Worm (Caenorhabditis elegans) whole organism, late embryonic: ENCODE data around the gene bec-1.

ENCODE experiments used
- K09A11.1 ChIP-seq: sonication (generic microtip); optimal IDR thresholded peaks from 2 replicates; lab custom pipeline; 2017; ENCODE audit warnings: antibody characterized with exemption, mild to moderate bottlenecking, missing genetic modification characterization, missing compliant biosample characterization; ENCODE audit not compliant: insufficient read depth
- T23F11.4 ChIP-seq: fragments of 200-800 bp; sonication (Bioruptor generic); optimal IDR thresholded peaks from 2 replicates; lab custom pipeline; 2018; ENCODE audit warnings: mild to moderate bottlenecking, missing genetic modification characterization, missing compliant biosample characterization
- ceh-14 ChIP-seq: sonication (generic microtip); optimal IDR thresholded peaks from 2 replicates; lab custom pipeline; 2016; ENCODE audit warnings: missing genotype, missing genetic modification characterization, missing compliant biosample characterization
- ceh-18 ChIP-seq: sonication (generic microtip); optimal IDR thresholded peaks from 2 replicates; lab custom pipeline; 2016; ENCODE audit warnings: missing genetic modification characterization, missing compliant biosample characterization
- ceh-2 ChIP-seq: sonication (generic microtip); optimal IDR thresholded peaks from 2 replicates; lab custom pipeline; 2016; ENCODE audit warnings: missing genotype, missing genetic modification characterization, missing compliant biosample characterization
- ceh-22 ChIP-seq: sonication (generic microtip); optimal IDR thresholded peaks from 2 replicates; lab custom pipeline; 2017; ENCODE audit warnings: missing biosample characterization, missing genetic modification characterization
- ceh-24 ChIP-seq: sonication (generic microtip); optimal IDR thresholded peaks from 2 replicates; lab custom pipeline; 2016; ENCODE audit warnings: mild to moderate bottlenecking, missing genetic modification characterization, missing compliant biosample characterization
- ceh-30 ChIP-seq: fragments of 150-350 bp; optimal IDR thresholded peaks from 2 replicates; lab custom pipeline; 2014; ENCODE audit warnings: missing biosample characterization, missing genetic modification characterization
- ceh-31 ChIP-seq: sonication (generic microtip); optimal IDR thresholded peaks from 2 replicates; lab custom pipeline; 2016; ENCODE audit warnings: missing genetic modification characterization, missing compliant biosample characterization
- ceh-45 ChIP-seq: fragments of 200-800 bp; sonication (Bioruptor generic); IDR thresholded peaks from 2 replicates; pipeline ENCODE4 v1.3.6; 2022; ENCODE audit warnings: missing genetic modification reagents, missing genetic modification characterization, missing compliant biosample characterization
- ceh-48 ChIP-seq: sonication (generic microtip); optimal IDR thresholded peaks from 2 replicates; lab custom pipeline; 2016; ENCODE audit warnings: missing genetic modification characterization, inconsistent platforms, missing compliant biosample characterization
- ceh-6 ChIP-seq: fragments of 200-800 bp; sonication (Bioruptor generic); optimal IDR thresholded peaks from 2 replicates; lab custom pipeline; 2018; ENCODE audit warnings: mild to moderate bottlenecking, missing genetic modification characterization, missing compliant biosample characterization
- dve-1 ChIP-seq: sonication (generic microtip); optimal IDR thresholded peaks from 2 replicates; lab custom pipeline; 2017; ENCODE audit warnings: antibody characterized with exemption, mild to moderate bottlenecking, missing genetic modification characterization, missing compliant biosample characterization
- fax-1 ChIP-seq: sonication (generic microtip); optimal IDR thresholded peaks from 2 replicates; lab custom pipeline; 2016; ENCODE audit warnings: missing genotype, missing genetic modification characterization, missing compliant biosample characterization
- fkh-6 ChIP-seq: sonication (generic microtip); optimal IDR thresholded peaks from 2 replicates; lab custom pipeline; 2016; ENCODE audit warnings: missing genetic modification characterization, missing compliant biosample characterization
- gmeb-2 ChIP-seq: sonication (generic microtip); optimal IDR thresholded peaks from 2 replicates; lab custom pipeline; 2016; ENCODE audit warnings: missing genetic modification characterization, inconsistent platforms, missing compliant biosample characterization
- hlh-15 ChIP-seq: sonication (generic microtip); optimal IDR thresholded peaks from 2 replicates; lab custom pipeline; 2016; ENCODE audit warnings: missing genetic modification characterization, missing compliant biosample characterization
- hlh-8 ChIP-seq: sonication (generic microtip); optimal IDR thresholded peaks from 2 replicates; lab custom pipeline; 2016; ENCODE audit warnings: missing genotype, missing genetic modification characterization, missing compliant biosample characterization
- lim-6 ChIP-seq: sonication (generic microtip); optimal IDR thresholded peaks from 2 replicates; lab custom pipeline; 2016; ENCODE audit warnings: missing genetic modification characterization, missing compliant biosample characterization
- lin-11 ChIP-seq: fragments of 200-800 bp; sonication (Bioruptor generic); optimal IDR thresholded peaks from 2 replicates; lab custom pipeline; 2018; ENCODE audit warnings: mild to moderate bottlenecking, missing genetic modification characterization, missing compliant biosample characterization
- nfya-1 ChIP-seq: sonication (generic microtip); optimal IDR thresholded peaks from 2 replicates; lab custom pipeline; 2017; ENCODE audit warnings: missing genetic modification characterization, mild to moderate bottlenecking, missing compliant biosample characterization, antibody characterized with exemption, moderate library complexity
- nhr-11 ChIP-seq: fragments of 150-350 bp; optimal IDR thresholded peaks from 2 replicates; lab custom pipeline; 2014; ENCODE audit warnings: missing biosample characterization, missing genetic modification characterization
- nhr-232 ChIP-seq: sonication (generic microtip); optimal IDR thresholded peaks from 2 replicates; lab custom pipeline; 2016; ENCODE audit warnings: missing genetic modification characterization, missing compliant biosample characterization
- odd-2 ChIP-seq: sonication (generic microtip); optimal IDR thresholded peaks from 2 replicates; lab custom pipeline; 2017; ENCODE audit warnings: antibody characterized with exemption, mild to moderate bottlenecking, missing genetic modification characterization, missing compliant biosample characterization
- pag-3 ChIP-seq: sonication (generic microtip); optimal IDR thresholded peaks from 2 replicates; lab custom pipeline; 2016; ENCODE audit warnings: missing compliant biosample characterization, missing genetic modification characterization, borderline replicate concordance
- pax-1 ChIP-seq: fragments of 150-350 bp; optimal IDR thresholded peaks from 2 replicates; lab custom pipeline; 2014; ENCODE audit warnings: missing biosample characterization, missing genetic modification characterization
- pha-2 ChIP-seq: sonication (generic microtip); optimal IDR thresholded peaks from 2 replicates; lab custom pipeline; 2017; ENCODE audit warnings: mild to moderate bottlenecking, missing genetic modification characterization, missing compliant biosample characterization
- pha-4 ChIP-seq: fragments of 150-350 bp; optimal IDR thresholded peaks from 2 replicates; lab custom pipeline; 2018; ENCODE audit warnings: missing biosample characterization, missing genetic modification reagents, missing genetic modification characterization
- pros-1 ChIP-seq: fragments of 150-350 bp; optimal IDR thresholded peaks from 2 replicates; lab custom pipeline; 2014; ENCODE audit warnings: missing biosample characterization, missing genetic modification reagents, missing genetic modification characterization
- ref-2 ChIP-seq: sonication (generic microtip); optimal IDR thresholded peaks from 2 replicates; lab custom pipeline; 2016; ENCODE audit warnings: missing genetic modification characterization, missing compliant biosample characterization
- sdc-2 ChIP-seq: sonication (generic microtip); optimal IDR thresholded peaks from 2 replicates; lab custom pipeline; 2016; ENCODE audit warnings: missing genotype, missing genetic modification characterization, missing compliant biosample characterization
- syd-9 ChIP-seq: sonication (generic microtip); optimal IDR thresholded peaks from 2 replicates; lab custom pipeline; 2016; ENCODE audit warnings: mild to moderate bottlenecking, missing genetic modification characterization, moderate library complexity, missing compliant biosample characterization
- tbx-2 ChIP-seq: sonication (generic microtip); optimal IDR thresholded peaks from 2 replicates; lab custom pipeline; 2016; ENCODE audit warnings: missing genetic modification characterization, missing compliant biosample characterization
- tbx-7 ChIP-seq: sonication (generic microtip); optimal IDR thresholded peaks from 2 replicates; lab custom pipeline; 2016; ENCODE audit warnings: missing genotype, missing genetic modification characterization, missing compliant biosample characterization
- ttx-3 ChIP-seq: sonication (generic microtip); optimal IDR thresholded peaks from 2 replicates; lab custom pipeline; 2016; ENCODE audit warnings: missing genetic modification reagents, missing genetic modification characterization, missing compliant biosample characterization
- unc-55 ChIP-seq: sonication (generic microtip); optimal IDR thresholded peaks from 2 replicates; lab custom pipeline; 2017; ENCODE audit warnings: missing biosample characterization, missing genetic modification reagents, missing genetic modification characterization
- ztf-16 ChIP-seq: sonication (generic microtip); optimal IDR thresholded peaks from 2 replicates; lab custom pipeline; 2017; ENCODE audit warnings: missing genetic modification characterization, missing compliant biosample characterization

bec-1 gene

ce11 chrIV:5671325-5671724 is 7.1 kb upstream of the bec-1 start:
- no peak for TF ChIP-seq ttx-3
- no peak for TF ChIP-seq ceh-6 (GFP tag; lab: Kevin White, UChicago)
- TF ChIP-seq pax-1: no peak
- no peak for TF ChIP-seq dve-1 (tag; lab: Kevin White, UChicago)
- TF ChIP-seq pros-1 (tag; lab: Kevin White, UChicago): no peak
- TF ChIP-seq ceh-24 (tag; lab: Kevin White, UChicago): no peak
- TF ChIP-seq fax-1: no peak
- TF ChIP-seq ceh-45 (GFP tag; lab: Robert Waterston, UW): no peak
- no peak for TF ChIP-seq ceh-30
- no peak for TF ChIP-seq hlh-15 (tag; lab: Kevin White, UChicago)
- no peak for TF ChIP-seq ceh-22 (tag; lab: Kevin White, UChicago)
- TF ChIP-seq ceh-2: no peak
- TF ChIP-seq nhr-232 (tag; lab: Kevin White, UChicago): no peak
- no peak for TF ChIP-seq hlh-8 (tag; lab: Kevin White, UChicago)
- TF ChIP-seq pha-4 (tag; lab: Kevin White, UChicago): no peak
- TF ChIP-seq lim-6: no peak

ce11 chrIV:5669459-5669858 is 5.2 kb upstream of the bec-1 start, which contains the start of gene T19E7.6:
T19E7.6 (minus strand) TSS chrIV:5669503.
- no peak for TF ChIP-seq pha-2 (tag; lab: Kevin White, UChicago)
- TF ChIP-seq ztf-16 (tag; lab: Kevin White, UChicago): no peak
- TF ChIP-seq pag-3 (tag; lab: Kevin White, UChicago): no peak
- no peak for TF ChIP-seq lin-11 (tag; lab: Kevin White, UChicago)
- no peak for TF ChIP-seq ref-2 (tag; lab: Kevin White, UChicago)
- TF ChIP-seq ceh-31 (tag; lab: Kevin White, UChicago): no peak
- no peak for TF ChIP-seq sdc-2 (tag; lab: Kevin White, UChicago)
- no peak for TF ChIP-seq T23F11.4 (GFP tag; lab: Kevin White, UChicago)
- no peak for TF ChIP-seq K09A11.1 (tag; lab: Kevin White, UChicago)
- TF ChIP-seq ceh-48 (tag; lab: Kevin White, UChicago): no peak
- TF ChIP-seq hlh-15 (tag; lab: Kevin White, UChicago): no peak
- no peak for TF ChIP-seq gmeb-2 (tag; lab: Kevin White, UChicago)
- TF ChIP-seq tbx-7 (tag; lab: Kevin White, UChicago): no peak
- TF ChIP-seq nfya-1 (tag; lab: Kevin White, UChicago): no peak
- TF ChIP-seq ceh-6 (GFP tag; lab: Kevin White, UChicago): no peak
- TF ChIP-seq fkh-6 (tag; lab: Kevin White, UChicago): no peak
- TF ChIP-seq tbx-2 (tag; lab: Kevin White, UChicago): no peak
- no peak for TF ChIP-seq odd-2
- TF ChIP-seq nhr-11 (tag; lab: Kevin White, UChicago): no peak
- TF ChIP-seq ceh-14 (tag; lab: Kevin White, UChicago): no peak

ce11 chrIV:5667191-5667590 is 3.0 kb upstream of the bec-1 start:
- TF ChIP-seq hlh-8 (tag; lab: Kevin White, UChicago) (no peak), ceh-18 (peak; percentile 2), unc-55 (GFP tag; lab: Kevin White, UChicago) (no peak), syd-9 (no peak), gmeb-2 (tag; lab: Kevin White, UChicago) (no peak)
